Fruit fly (Drosophila melanogaster) whole organism, embryonic: ENCODE results near the gene Spt7.

ENCODE experiments used
- Abd-B ChIP-seq: fragments of 200-800 bp; sonication (Bioruptor generic); optimal IDR thresholded peaks from 2 replicates; lab custom pipeline; 2018; ENCODE audit warnings: missing biosample characterization, mild to moderate bottlenecking, missing genetic modification characterization, moderate library complexity
- B-H2 ChIP-seq: fragments of 200-800 bp; sonication (Bioruptor generic); optimal IDR thresholded peaks from 2 replicates; lab custom pipeline; 2018; ENCODE audit warnings: missing biosample characterization, mild to moderate bottlenecking, missing genetic modification characterization
- BEAF-32 ChIP-seq: fragments of 200-800 bp; sonication (Bioruptor generic); optimal IDR thresholded peaks from 3 replicates; lab custom pipeline; 2017; ENCODE audit warnings: missing biosample characterization, missing genetic modification characterization, mild to moderate bottlenecking, moderate library complexity, missing genetic modification reagents
- CG12659 ChIP-seq: fragments of 200-800 bp; sonication (Bioruptor generic); optimal IDR thresholded peaks from 3 replicates; lab custom pipeline; 2017; ENCODE audit warnings: mild to moderate bottlenecking, missing biosample characterization, missing genetic modification reagents, missing genetic modification characterization
- CG13424 ChIP-seq: fragments of 200-800 bp; sonication (Bioruptor generic); optimal IDR thresholded peaks from 2 replicates; lab custom pipeline; 2019; ENCODE audit warnings: missing biosample characterization, mild to moderate bottlenecking, missing genetic modification characterization, moderate library complexity
- CG15073 ChIP-seq: fragments of 200-800 bp; sonication (Bioruptor generic); optimal IDR thresholded peaks from 2 replicates; lab custom pipeline; 2016; ENCODE audit warnings: missing biosample characterization, missing genetic modification characterization
- CG17186 ChIP-seq: fragments of 200-800 bp; sonication (Bioruptor generic); optimal IDR thresholded peaks from 3 replicates; lab custom pipeline; 2017; ENCODE audit warnings: missing biosample characterization, missing genetic modification reagents, missing genetic modification characterization
- CG17912 ChIP-seq: fragments of 200-800 bp; sonication (Bioruptor generic); optimal IDR thresholded peaks from 2 replicates; lab custom pipeline; 2018; ENCODE audit warnings: missing biosample characterization, mild to moderate bottlenecking, missing genetic modification characterization
- CG1832 ChIP-seq: fragments of 200-800 bp; sonication (Bioruptor generic); optimal IDR thresholded peaks from 2 replicates; lab custom pipeline; 2017; ENCODE audit warnings: missing biosample characterization, mild to moderate bottlenecking, missing genetic modification characterization, inconsistent platforms
- CG2202 ChIP-seq: fragments of 200-800 bp; sonication (Bioruptor generic); optimal IDR thresholded peaks from 2 replicates; lab custom pipeline; 2018; ENCODE audit warnings: missing biosample characterization, mild to moderate bottlenecking, missing genetic modification characterization
- CG31365 ChIP-seq: fragments of 200-800 bp; sonication (Bioruptor generic); optimal IDR thresholded peaks from 2 replicates; lab custom pipeline; 2018; ENCODE audit warnings: missing biosample characterization, mild to moderate bottlenecking, missing genetic modification characterization
- CG34376 ChIP-seq: fragments of 200-800 bp; sonication (Bioruptor generic); optimal IDR thresholded peaks from 2 replicates; lab custom pipeline; 2018; ENCODE audit warnings: missing biosample characterization, mild to moderate bottlenecking, missing genetic modification characterization
- CG3726 ChIP-seq: fragments of 200-800 bp; sonication (Bioruptor generic); IDR thresholded peaks from 3 replicates; pipeline ENCODE4, ENCODE4 v1.3.6; 2022; ENCODE audit warnings: missing biosample characterization, missing genetic modification characterization
- CG6175 ChIP-seq: fragments of 200-800 bp; sonication (Bioruptor generic); IDR thresholded peaks from 3 replicates; pipeline ENCODE4 v1.3.6; 2022; ENCODE audit warnings: missing biosample characterization, missing genetic modification characterization
- CG6272 ChIP-seq: fragments of 200-800 bp; sonication (Bioruptor generic); IDR thresholded peaks from 2 replicates; pipeline ENCODE4 v1.3.6; 2022; ENCODE audit warnings: missing biosample characterization, missing genetic modification characterization
- CG7786 ChIP-seq: fragments of 200-800 bp; sonication (Bioruptor generic); optimal IDR thresholded peaks from 2 replicates; lab custom pipeline; 2016; ENCODE audit warnings: missing biosample characterization, missing genetic modification characterization
- CG7928 ChIP-seq: fragments of 200-800 bp; sonication (Bioruptor generic); optimal IDR thresholded peaks from 2 replicates; lab custom pipeline; 2017; ENCODE audit warnings: missing biosample characterization, mild to moderate bottlenecking, missing genetic modification characterization
- CG8281 ChIP-seq: fragments of 200-800 bp; sonication (Bioruptor generic); optimal IDR thresholded peaks from 2 replicates; lab custom pipeline; 2018; ENCODE audit warnings: missing biosample characterization, mild to moderate bottlenecking, missing genetic modification characterization, moderate library complexity
- CG9727 ChIP-seq: fragments of 200-800 bp; sonication (Bioruptor generic); optimal IDR thresholded peaks from 3 replicates; lab custom pipeline; 2017; ENCODE audit warnings: missing biosample characterization, mild to moderate bottlenecking, missing genetic modification characterization
- CG9817 ChIP-seq: fragments of 200-800 bp; sonication (Bioruptor generic); optimal IDR thresholded peaks from 2 replicates; lab custom pipeline; 2018; ENCODE audit warnings: missing biosample characterization, mild to moderate bottlenecking, missing genetic modification characterization, moderate library complexity
- CG9932 ChIP-seq: fragments of 200-800 bp; sonication (Bioruptor generic); IDR thresholded peaks from 2 replicates; pipeline ENCODE4 v1.3.6; 2022; ENCODE audit warnings: missing biosample characterization, missing genetic modification characterization
- CoRest ChIP-seq: fragments of 200-800 bp; sonication (Bioruptor generic); optimal IDR thresholded peaks from 3 replicates; lab custom pipeline; 2018; ENCODE audit warnings: missing biosample characterization, mild to moderate bottlenecking, missing genetic modification characterization, moderate library complexity
- D19B ChIP-seq: fragments of 200-800 bp; sonication (Bioruptor generic); optimal IDR thresholded peaks from 2 replicates; lab custom pipeline; 2017; ENCODE audit warnings: missing biosample characterization, mild to moderate bottlenecking, missing genetic modification characterization
- ERR ChIP-seq: fragments of 200-800 bp; sonication (Bioruptor generic); optimal IDR thresholded peaks from 2 replicates; lab custom pipeline; 2016; ENCODE audit warnings: missing biosample characterization, missing genetic modification characterization
- Mad ChIP-seq: fragments of 200-800 bp; sonication (Bioruptor generic); optimal IDR thresholded peaks from 2 replicates; lab custom pipeline; 2016; ENCODE audit warnings: missing biosample characterization, missing genetic modification characterization
- Med ChIP-seq: fragments of 200-800 bp; sonication (Bioruptor generic); peaks from one replicate; lab custom pipeline; 2016; ENCODE audit warnings: missing biosample characterization, missing genetic modification characterization, mild to moderate bottlenecking, inconsistent platforms, moderate library complexity
- NFAT ChIP-seq: fragments of 200-800 bp; sonication (Bioruptor generic); IDR thresholded peaks from 2 replicates; pipeline ENCODE4 v1.3.6; 2022; ENCODE audit warnings: missing biosample characterization, missing genetic modification characterization
- Nf-YB ChIP-seq: fragments of 200-800 bp; sonication (Bioruptor generic); optimal IDR thresholded peaks from 3 replicates; lab custom pipeline; 2019; ENCODE audit warnings: missing biosample characterization, mild to moderate bottlenecking, missing genetic modification characterization, moderate library complexity
- Optix ChIP-seq: fragments of 200-800 bp; sonication (Bioruptor generic); IDR thresholded peaks from 3 replicates; pipeline ENCODE4 v1.3.6; 2022; ENCODE audit warnings: missing biosample characterization, missing genetic modification characterization
- Tbp ChIP-seq: fragments of >200 bp; optimal IDR thresholded peaks from 2 replicates; lab custom pipeline; 2018; ENCODE audit warnings: missing biosample characterization, missing genetic modification characterization
- Usf ChIP-seq: fragments of 200-800 bp; sonication (Bioruptor generic); optimal IDR thresholded peaks from 2 replicates; lab custom pipeline; 2017; ENCODE audit warnings: missing genotype, missing biosample characterization, missing genetic modification characterization
- bowl ChIP-seq: fragments of 200-800 bp; sonication (Bioruptor generic); IDR thresholded peaks from 2 replicates; pipeline ENCODE4 v1.3.6; 2022; ENCODE audit warnings: missing biosample characterization, missing genetic modification characterization
- fd96Cb ChIP-seq: fragments of 200-800 bp; sonication (Bioruptor generic); optimal IDR thresholded peaks from 2 replicates; lab custom pipeline; 2018; ENCODE audit warnings: missing biosample characterization, mild to moderate bottlenecking, missing genetic modification characterization, moderate library complexity
- fru ChIP-seq: fragments of >200 bp; optimal IDR thresholded peaks from 2 replicates; lab custom pipeline; 2017
- gcm ChIP-seq: fragments of 200-800 bp; sonication (Bioruptor generic); optimal IDR thresholded peaks from 2 replicates; lab custom pipeline; 2019; ENCODE audit warnings: missing biosample characterization, mild to moderate bottlenecking, missing genetic modification characterization, moderate library complexity
- hkb ChIP-seq, 2 experiments: fragments of 200-800 bp in 1 of 2; fragments of >200 bp in 1 of 2; sonication (Bioruptor generic) in 1 of 2; IDR thresholded peaks in 1 of 2; optimal IDR thresholded peaks in 1 of 2; 2 replicates each; pipeline versions ENCODE4 v1.3.6 to Lab custom; 2017 to 2022; ENCODE audit warnings: missing biosample characterization in 1 of 2, missing genetic modification characterization in 1 of 2
- inv ChIP-seq: fragments of 200-800 bp; sonication (Bioruptor generic); IDR thresholded peaks from 2 replicates; pipeline ENCODE4 v1.3.6; 2022; ENCODE audit warnings: missing biosample characterization, missing genetic modification characterization; ENCODE audit not compliant: partially characterized antibody
- jigr1 ChIP-seq: fragments of 200-800 bp; sonication (Bioruptor generic); IDR thresholded peaks from 3 replicates; pipeline ENCODE4 v1.3.6; 2022; ENCODE audit warnings: missing biosample characterization, missing genetic modification characterization
- kah ChIP-seq: fragments of 200-800 bp; sonication (Bioruptor generic); optimal IDR thresholded peaks from 2 replicates; lab custom pipeline; 2018; ENCODE audit warnings: missing biosample characterization, mild to moderate bottlenecking, missing genetic modification characterization
- pb ChIP-seq: fragments of 200-800 bp; sonication (Bioruptor generic); optimal IDR thresholded peaks from 3 replicates; lab custom pipeline; 2016; ENCODE audit warnings: missing biosample characterization, missing genetic modification characterization
- repo ChIP-seq: fragments of 200-800 bp; sonication (Bioruptor generic); optimal IDR thresholded peaks from 2 replicates; lab custom pipeline; 2016; ENCODE audit warnings: missing biosample characterization, missing genetic modification characterization
- ro ChIP-seq: fragments of 200-800 bp; sonication (Bioruptor generic); IDR thresholded peaks from 2 replicates; pipeline ENCODE4 v1.3.6; 2022; ENCODE audit warnings: missing biosample characterization, missing genetic modification characterization
- scrt ChIP-seq: fragments of 200-800 bp; sonication (Bioruptor generic); optimal IDR thresholded peaks from 2 replicates; lab custom pipeline; 2018; ENCODE audit warnings: missing biosample characterization, mild to moderate bottlenecking, missing genetic modification characterization, moderate library complexity
- sd ChIP-seq: fragments of 200-800 bp; sonication (Bioruptor generic); optimal IDR thresholded peaks from 3 replicates; lab custom pipeline; 2018; ENCODE audit warnings: missing biosample characterization, mild to moderate bottlenecking, missing genetic modification characterization, moderate library complexity
- sens-2 ChIP-seq: fragments of 200-800 bp; sonication (Bioruptor generic); IDR thresholded peaks from 2 replicates; pipeline ENCODE4 v1.3.6; 2022; ENCODE audit warnings: missing biosample characterization, missing genetic modification characterization
- sr ChIP-seq: fragments of 200-800 bp; sonication (Bioruptor generic); IDR thresholded peaks from 3 replicates; pipeline ENCODE4 v1.3.6; 2022; ENCODE audit warnings: missing biosample characterization, missing genetic modification characterization
- stwl ChIP-seq: fragments of 200-800 bp; sonication (Bioruptor generic); optimal IDR thresholded peaks from 3 replicates; lab custom pipeline; 2018; ENCODE audit warnings: missing biosample characterization, mild to moderate bottlenecking, missing genetic modification characterization, moderate library complexity
- tap ChIP-seq: fragments of 200-800 bp; optimal IDR thresholded peaks from 3 replicates; lab custom pipeline; 2019; ENCODE audit warnings: missing biosample characterization, mild to moderate bottlenecking, missing genetic modification characterization, moderate library complexity
- toy ChIP-seq: fragments of 200-800 bp; sonication (Bioruptor generic); IDR thresholded peaks from 2 replicates; pipeline ENCODE4 v1.3.6; 2022; ENCODE audit warnings: missing biosample characterization, missing genetic modification characterization
- ttk ChIP-seq: fragments of 200-800 bp; sonication (Bioruptor generic); IDR thresholded peaks from 2 replicates; pipeline ENCODE4 v2.1.2; 2022; ENCODE audit warnings: missing biosample characterization, missing genetic modification characterization
- zfh1 ChIP-seq: fragments of 200-800 bp; sonication (Bioruptor generic); IDR thresholded peaks from 3 replicates; pipeline ENCODE4 v1.3.6; 2022; ENCODE audit warnings: missing biosample characterization, missing genetic modification characterization

Spt7 gene

DNA sequence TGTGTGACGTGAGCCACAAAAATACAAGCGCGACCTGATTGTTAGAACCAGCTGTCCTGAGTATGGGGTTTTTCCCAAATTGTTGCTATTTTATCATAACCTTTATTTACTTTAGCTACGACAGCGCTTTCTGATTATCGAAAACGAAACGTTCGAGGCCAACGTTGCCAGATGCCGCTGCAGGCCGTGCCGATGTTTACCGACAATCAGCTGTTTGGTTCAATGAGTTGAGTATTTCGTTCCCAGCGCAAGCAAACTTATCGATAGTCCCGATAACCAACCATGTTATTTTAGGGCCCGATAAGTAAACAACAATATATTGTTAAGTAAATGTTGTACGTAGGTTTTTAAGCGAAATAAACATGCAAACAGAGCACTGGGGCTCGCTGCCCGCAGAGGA is at the start of gene Spt7, which contains the start of gene CG15814 (continued):
- TF ChIP-seq kah (no peak), gcm (no peak), Abd-B (GFP tag; lab: Kevin White, UChicago) (peak; percentile 24), CG9817 (peak; percentile 13), ro (GFP tag; lab: Robert Waterston, UW) (no peak), sr (0 out of 3 replicates have a peak, but pooled peaks have one; percentile 9), zfh1 (peak; percentile 52; the same call in 1 of the 3 replicates), fd96Cb (tag; lab: Kevin White, UChicago) (no peak), Mad (peak; percentile 50), NFAT (GFP tag; lab: Robert Waterston, UW) (no peak; the same call in 1 of the 2 replicates), tap (tag; lab: Kevin White, UChicago) (no peak), hkb (optimal IDR thresholded peaks at IDR 0.05; lab: Kevin White, UChicago) (no peak), hkb (GFP tag; IDR thresholded peaks at IDR 0.05; lab: Robert Waterston, UW) (no peak; the same call in 1 of the 2 replicates), pb (GFP tag; lab: Kevin White, UChicago) (no peak), CG8281 (tag; lab: Kevin White, UChicago) (no peak), B-H2 (GFP tag; lab: Kevin White, UChicago) (peak; percentile 23), CoRest (tag; lab: Kevin White, UChicago) (peak; percentile 36), Nf-YB (no peak), CG7786 (GFP tag; lab: Kevin White, UChicago) (peak; percentile 40), CG15073 (GFP tag; lab: Kevin White, UChicago) (no peak), CG12659 (GFP tag; lab: Kevin White, UChicago) (peak; percentile 67), CG31365 (no peak), CG17912 (GFP tag; lab: Kevin White, UChicago) (no peak), CG13424 (peak; percentile 31), BEAF-32 (GFP tag; lab: Kevin White, UChicago) (peak; percentile 88), Optix (no peak), CG3726 (no peak), scrt (GFP tag; lab: Kevin White, UChicago) (no peak), ttk (GFP tag; lab: Robert Waterston, UW) (no peak), CG9727 (GFP tag; lab: Kevin White, UChicago) (peak; percentile 43), toy (GFP tag; lab: Robert Waterston, UW) (no peak), CG1832 (GFP tag; lab: Kevin White, UChicago) (no peak), fru (lab: Kevin White, UChicago) (no peak), CG6175 (GFP tag; lab: Robert Waterston, UW) (no peak), CG34376 (GFP tag; lab: Kevin White, UChicago) (peak; percentile 73), sens-2 (GFP tag; lab: Robert Waterston, UW) (no peak), stwl (tag; lab: Kevin White, UChicago) (peak; percentile 60), CG7928 (GFP tag; lab: Kevin White, UChicago) (peak; percentile 6), CG6272 (GFP tag; lab: Robert Waterston, UW) (no peak), sd (tag; lab: Kevin White, UChicago) (no peak), inv (GFP tag; lab: Robert Waterston, UW) (peak; percentile 81), D19B (GFP tag; lab: Kevin White, UChicago) (no peak), repo (GFP tag; lab: Kevin White, UChicago) (peak; percentile 6), jigr1 (GFP tag; lab: Robert Waterston, UW) (no peak), CG9932 (GFP tag; lab: Robert Waterston, UW) (peak; percentile 21; the same call in 1 of the 2 replicates), CG17186 (GFP tag; lab: Kevin White, UChicago) (peak; percentile 83), CG2202 (tag; lab: Kevin White, UChicago) (no peak), ERR (GFP tag; lab: Kevin White, UChicago) (peak; percentile 13), Tbp (GFP tag; lab: Kevin White, UChicago) (no peak), Med (GFP tag; lab: Kevin White, UChicago) (peak; percentile 94), bowl (0 out of 2 replicates have a peak, but pooled peaks have one; percentile 8), Usf (GFP tag; lab: Kevin White, UChicago) (no peak)
